Worm (Caenorhabditis elegans): ENCODE data around the gene klp-7.

ce11 chrIII:10831483-10831882 lies 25.8 kb downstream of the klp-7 start:
- TF ChIP-seq pha-4 (GFP tag; IDR thresholded peaks at IDR 0.05): no peak
- TF ChIP-seq pha-4 (tag; optimal IDR thresholded peaks at IDR 0.05): no peak
- TF ChIP-seq lin-1 (GFP tag; IDR thresholded peaks at IDR 0.05): no peak
- TF ChIP-seq lin-13 (GFP tag; optimal IDR thresholded peaks at IDR 0.05): no peak
- TF ChIP-seq nhr-76 (tag; optimal IDR thresholded peaks at IDR 0.05): no peak
- no peak for TF ChIP-seq dmd-9 (GFP tag; IDR thresholded peaks at IDR 0.05)
- TF ChIP-seq hmg-1.1 (GFP tag; IDR thresholded peaks at IDR 0.05): no peak
- no peak for TF ChIP-seq ama-1 (optimal IDR thresholded peaks at IDR 0.05)
- no peak for TF ChIP-seq nhr-25 (tag; optimal IDR thresholded peaks at IDR 0.05; ENCODE audit: borderline replicate concordance, insufficient read depth)
- no peak for TF ChIP-seq skn-1 (tag; optimal IDR thresholded peaks at IDR 0.05)
- no peak for TF ChIP-seq mep-1 (tag; optimal IDR thresholded peaks at IDR 0.05)
- TF ChIP-seq lin-15B (tag; optimal IDR thresholded peaks at IDR 0.05): no peak
- no peak for TF ChIP-seq ces-1 (GFP tag; optimal IDR thresholded peaks at IDR 0.05)
- no peak for TF ChIP-seq nhr-6 (tag; optimal IDR thresholded peaks at IDR 0.05)
